Worm (Caenorhabditis elegans) whole organism, young adult: ENCODE results near the gene lgc-22.

ENCODE experiments used
- T07F8.4 ChIP-seq: sonication (generic microtip); optimal IDR thresholded peaks from 2 replicates; lab custom pipeline; 2016; ENCODE audit warnings: mild to moderate bottlenecking, missing genetic modification characterization, moderate library complexity, missing compliant biosample characterization
- ama-1 ChIP-seq, 3 experiments: fragments of 150-350 bp in 1 of 3; sonication (generic microtip) in 2 of 3; optimal IDR thresholded peaks; 2 replicates each; lab custom pipeline; 2014 to 2018; ENCODE audit warnings: missing biosample characterization in 2 of 3, missing genetic modification characterization in 2 of 3, missing genetic modification reagents in 2 of 3
- aptf-2 ChIP-seq: fragments of 200-800 bp; sonication (Bioruptor generic); conservative IDR thresholded peaks from 2 replicates; pipeline ENCODE4 v1.3.6; 2022; ENCODE audit warnings: missing genetic modification reagents, missing genetic modification characterization, missing compliant biosample characterization
- atf-7 ChIP-seq: sonication (generic microtip); optimal IDR thresholded peaks from 2 replicates; lab custom pipeline; 2017; ENCODE audit warnings: mild to moderate bottlenecking, missing genetic modification characterization, missing compliant biosample characterization
- him-1 ChIP-seq: sonication (generic microtip); optimal IDR thresholded peaks from 2 replicates; lab custom pipeline; 2016; ENCODE audit warnings: missing genotype, missing genetic modification reagents, missing genetic modification characterization, missing compliant biosample characterization
- let-526 ChIP-seq: fragments of 200-800 bp; sonication (Bioruptor generic); IDR thresholded peaks from 2 replicates; pipeline ENCODE4 v1.3.6; 2022; ENCODE audit warnings: missing genetic modification reagents, missing genetic modification characterization, missing compliant biosample characterization
- lin-40 ChIP-seq: sonication (generic microtip); optimal IDR thresholded peaks from 2 replicates; lab custom pipeline; 2016; ENCODE audit warnings: missing genetic modification characterization, mild to moderate bottlenecking, missing compliant biosample characterization, missing genotype, missing genetic modification reagents
- mxl-1 ChIP-seq: sonication (generic microtip); optimal IDR thresholded peaks from 2 replicates; lab custom pipeline; 2016; ENCODE audit warnings: missing genetic modification characterization, missing compliant biosample characterization
- snpc-1.3 ChIP-seq: sonication (generic microtip); optimal IDR thresholded peaks from 2 replicates; lab custom pipeline; 2017; ENCODE audit warnings: missing genetic modification characterization, mild to moderate bottlenecking, missing compliant biosample characterization, antibody characterized with exemption, moderate library complexity, missing genotype, missing genetic modification reagents; ENCODE audit not compliant: insufficient read depth
- snpc-4 ChIP-seq, 5 experiments: fragments of 150-350 bp in 1 of 5; sonication (generic microtip) in 4 of 5; optimal IDR thresholded peaks; 2 replicates each; lab custom pipeline; 2014 to 2018; ENCODE audit warnings: missing genetic modification characterization in 5 of 5, missing biosample characterization in 3 of 5, antibody characterized with exemption in 2 of 5, mild to moderate bottlenecking in 2 of 5, missing compliant biosample characterization in 2 of 5, missing genotype in 2 of 5, moderate library complexity in 2 of 5, missing genetic modification reagents in 1 of 5

ce11 chrIV:4344828-4345227 is 43.7 kb downstream of the lgc-22 start:
- TF ChIP-seq ama-1 (optimal IDR thresholded peaks at IDR 0.05; lab: Kevin White, UChicago) (no peak), ama-1 (GFP tag; optimal IDR thresholded peaks at IDR 0.05; lab: Kevin White, UChicago) (no peak), T07F8.4 (tag; lab: Kevin White, UChicago) (no peak), aptf-2 (no peak), snpc-4 (GFP tag; optimal IDR thresholded peaks at IDR 0.05; lab: Kevin White, UChicago) (no peak), snpc-4 (tag; optimal IDR thresholded peaks at IDR 0.05; lab: Kevin White, UChicago) (no peak), mxl-1 (tag; lab: Kevin White, UChicago) (no peak), atf-7 (tag; lab: Kevin White, UChicago) (no peak), snpc-1.3 (tag; lab: Kevin White, UChicago) (no peak), lin-40 (tag; lab: Kevin White, UChicago) (no peak), him-1 (tag; lab: Kevin White, UChicago) (no peak), let-526 (GFP tag; lab: Robert Waterston, UW) (no peak)
